Fruit fly (Drosophila melanogaster): ENCODE results near the gene loh.

loh gene

DNA sequence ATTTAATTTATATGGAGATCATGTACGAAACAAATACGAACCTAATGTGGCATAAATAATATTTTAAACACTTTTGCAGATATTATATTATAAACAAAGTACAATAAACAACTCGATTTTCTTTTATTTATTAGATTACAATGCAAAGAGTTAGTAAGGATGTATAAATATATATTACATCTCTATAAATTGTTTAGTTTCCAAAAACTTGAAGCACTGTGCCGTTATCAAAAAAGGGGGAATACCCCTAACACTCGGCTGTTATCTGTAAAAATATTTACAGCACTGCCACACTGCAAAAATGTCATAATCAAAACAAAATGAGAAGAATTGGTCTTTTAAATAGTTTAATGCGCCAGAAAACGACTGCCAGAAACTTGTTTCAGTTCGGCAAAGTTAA, 13.8 kb upstream of the loh start, which contains the start of gene CG5188 (continued):
- TF ChIP-seq Trl (optimal IDR thresholded peaks at IDR 0.05) = no peak
- no peak for TF ChIP-seq Trl (GFP tag; optimal IDR thresholded peaks at IDR 0.05)
- no peak for TF ChIP-seq CG8089 (GFP tag; optimal IDR thresholded peaks at IDR 0.05)
- TF ChIP-seq Awh (GFP tag; IDR thresholded peaks at IDR 0.05) = no peak
- peak; percentile 40 for TF ChIP-seq pzg (GFP tag; optimal IDR thresholded peaks at IDR 0.05)
- TF ChIP-seq ind (GFP tag; optimal IDR thresholded peaks at IDR 0.05) = peak; percentile 33
- peak; percentile 7 for TF ChIP-seq Nf-YB (GFP tag; optimal IDR thresholded peaks at IDR 0.05)
- TF ChIP-seq dmrt11E (tag; optimal IDR thresholded peaks at IDR 0.05) = peak; percentile 42
- TF ChIP-seq fd96Cb (tag; optimal IDR thresholded peaks at IDR 0.05) = peak; percentile 17
- no peak for TF ChIP-seq CG10462 (GFP tag; optimal IDR thresholded peaks at IDR 0.05)
- TF ChIP-seq CG9727 (GFP tag; optimal IDR thresholded peaks at IDR 0.05) = peak; percentile 16
- TF ChIP-seq CG15696 (tag; optimal IDR thresholded peaks at IDR 0.05) = peak; percentile 17
- peak; percentile 34 for TF ChIP-seq CG13296 (GFP tag; optimal IDR thresholded peaks at IDR 0.05)
- no peak for TF ChIP-seq Atf3 (GFP tag; optimal IDR thresholded peaks at IDR 0.05)
- peak; percentile 42 for TF ChIP-seq gcm (GFP tag; optimal IDR thresholded peaks at IDR 0.05)
- TF ChIP-seq usp (GFP tag; optimal IDR thresholded peaks at IDR 0.05) = no peak
- peak; percentile 42 for TF ChIP-seq CG14710 (tag; optimal IDR thresholded peaks at IDR 0.05)
- no peak for TF ChIP-seq Hmr (GFP tag; optimal IDR thresholded peaks at IDR 0.05)
- 0 out of 2 replicates have a peak, but pooled peaks have one; percentile 31 for TF ChIP-seq al (GFP tag; IDR thresholded peaks at IDR 0.05)
- peak; percentile 53 for TF ChIP-seq Fer3 (tag; optimal IDR thresholded peaks at IDR 0.05)
- TF ChIP-seq Oli (tag; optimal IDR thresholded peaks at IDR 0.05) = peak; percentile 19
- TF ChIP-seq gem (tag; optimal IDR thresholded peaks at IDR 0.05) = peak; percentile 74
- peak; percentile 62; the same call in 1 of the 2 replicates for TF ChIP-seq CG13287 (GFP tag; IDR thresholded peaks at IDR 0.05; ENCODE audit: partially characterized antibody)
- TF ChIP-seq chn (GFP tag; optimal IDR thresholded peaks at IDR 0.05) = peak; percentile 17
- peak; percentile 42 for TF ChIP-seq Asciz (GFP tag; optimal IDR thresholded peaks at IDR 0.05)
- TF ChIP-seq lilli (GFP tag; optimal IDR thresholded peaks at IDR 0.05) = peak; percentile 48
- TF ChIP-seq Camta (GFP tag; optimal IDR thresholded peaks at IDR 0.05) = peak; percentile 2
- peak; percentile 55 for TF ChIP-seq trem (tag; optimal IDR thresholded peaks at IDR 0.05)
- peak; percentile 44 for TF ChIP-seq CG15514 (GFP tag; optimal IDR thresholded peaks at IDR 0.05)
- peak; percentile 69; the same call in 2 of the 3 replicates for TF ChIP-seq CG17361 (GFP tag; IDR thresholded peaks at IDR 0.05)
- TF ChIP-seq CG10654 (GFP tag; optimal IDR thresholded peaks at IDR 0.05) = peak; percentile 26
- TF ChIP-seq chinmo (GFP tag; IDR thresholded peaks at IDR 0.05; ENCODE audit: partially characterized antibody) = 0 out of 4 replicates have a peak, but pooled peaks have one; percentile 20
- TF ChIP-seq CG17612 (GFP tag; IDR thresholded peaks at IDR 0.05) = no peak
- no peak for TF ChIP-seq CG11456 (GFP tag; IDR thresholded peaks at IDR 0.05)
- TF ChIP-seq CG4424 (GFP tag; optimal IDR thresholded peaks at IDR 0.05) = peak; percentile 19
- peak; percentile 54; the same call in 1 of the 2 replicates for TF ChIP-seq CG5953 (GFP tag; IDR thresholded peaks at IDR 0.05)
- peak; percentile 31 for TF ChIP-seq CG4820 (GFP tag; optimal IDR thresholded peaks at IDR 0.05)
- TF ChIP-seq Fer1 (GFP tag; optimal IDR thresholded peaks at IDR 0.05) = peak; percentile 48
- peak in 1 of 2 experiments; percentile 74 for TF ChIP-seq Hr51 (GFP tag; optimal IDR thresholded peaks at IDR 0.05)
- TF ChIP-seq CG17359 (tag; optimal IDR thresholded peaks at IDR 0.05) = peak; percentile 60
- no peak for TF ChIP-seq CG12299 (tag; optimal IDR thresholded peaks at IDR 0.05)
- TF ChIP-seq bsh (GFP tag; optimal IDR thresholded peaks at IDR 0.05) = peak in 1 of 2 experiments; percentile 48
- peak; percentile 68 for TF ChIP-seq az2 (GFP tag; optimal IDR thresholded peaks at IDR 0.05)
- TF ChIP-seq ken (GFP tag; IDR thresholded peaks at IDR 0.05) = peak; percentile 27; the same call in 1 of the 3 replicates
- TF ChIP-seq row (GFP tag; IDR thresholded peaks at IDR 0.05) = peak; percentile 82
- TF ChIP-seq caup (GFP tag; optimal IDR thresholded peaks at IDR 0.05; ENCODE audit: severe bottlenecking) = peak; percentile 47
- TF ChIP-seq her (GFP tag; optimal IDR thresholded peaks at IDR 0.05) = no peak
- no peak for TF ChIP-seq Sry-β (GFP tag; optimal IDR thresholded peaks at IDR 0.05)
- 0 out of 2 replicates have a peak, but pooled peaks have one; percentile 29 for TF ChIP-seq Taf1 (GFP tag; IDR thresholded peaks at IDR 0.05)
- TF ChIP-seq CG8281 (tag; optimal IDR thresholded peaks at IDR 0.05) = no peak
